Fruit fly (Drosophila melanogaster) whole organism, prepupa: ENCODE data around the gene CG11899.
A peak's percentile ranks its signal among the peaks of the same experiment; 100 is the strongest.

Source experiments
- Blimp-1 ChIP-seq: fragments of 200-800 bp; sonication (Bioruptor generic); optimal IDR thresholded peaks from 3 replicates; lab custom pipeline; 2017; ENCODE audit warnings: missing biosample characterization, missing genetic modification characterization, mild to moderate bottlenecking, moderate library complexity, missing genetic modification reagents
- CG10631 ChIP-seq: fragments of 200-800 bp; sonication (Bioruptor generic); optimal IDR thresholded peaks from 2 replicates; lab custom pipeline; 2016; ENCODE audit warnings: missing biosample characterization, missing genetic modification characterization
- CG11294 ChIP-seq: fragments of 200-800 bp; sonication (Bioruptor generic); IDR thresholded peaks from 2 replicates; pipeline ENCODE4 v1.3.6; 2022; ENCODE audit warnings: missing biosample characterization, missing genetic modification characterization
- CG11902 ChIP-seq: fragments of 200-800 bp; sonication (Bioruptor generic); optimal IDR thresholded peaks from 3 replicates; lab custom pipeline; 2016; ENCODE audit warnings: missing biosample characterization, missing genetic modification characterization
- CG15336 ChIP-seq: fragments of 200-800 bp; sonication (Bioruptor generic); IDR thresholded peaks from 2 replicates; pipeline ENCODE4 v1.3.6; 2022; ENCODE audit warnings: missing biosample characterization, missing genetic modification characterization
- CG1621 ChIP-seq: fragments of 200-800 bp; sonication (Bioruptor generic); optimal IDR thresholded peaks from 3 replicates; lab custom pipeline; 2018; ENCODE audit warnings: missing biosample characterization, mild to moderate bottlenecking, missing genetic modification characterization
- CG3032 ChIP-seq: fragments of 200-800 bp; optimal IDR thresholded peaks from 2 replicates; lab custom pipeline; 2019; ENCODE audit warnings: missing biosample characterization, mild to moderate bottlenecking, missing genetic modification characterization, moderate library complexity
- CG31627 ChIP-seq: fragments of 200-800 bp; sonication (Bioruptor generic); optimal IDR thresholded peaks from 3 replicates; lab custom pipeline; 2016; ENCODE audit warnings: missing biosample characterization, missing genetic modification characterization
- CG34406 ChIP-seq: fragments of 200-800 bp; sonication (Bioruptor generic); optimal IDR thresholded peaks from 3 replicates; lab custom pipeline; 2016; ENCODE audit warnings: missing biosample characterization, missing genetic modification characterization
- CG3919 ChIP-seq: fragments of 200-800 bp; sonication (Bioruptor generic); optimal IDR thresholded peaks from 3 replicates; lab custom pipeline; 2016; ENCODE audit warnings: missing biosample characterization, missing genetic modification characterization
- CG6163 ChIP-seq: fragments of 200-800 bp; sonication (Bioruptor generic); IDR thresholded peaks from 3 replicates; pipeline ENCODE4 v1.3.6; 2022; ENCODE audit warnings: missing biosample characterization, missing genetic modification characterization
- CG6792 ChIP-seq: fragments of 200-800 bp; sonication (Bioruptor generic); optimal IDR thresholded peaks from 3 replicates; lab custom pipeline; 2016; ENCODE audit warnings: missing biosample characterization, missing genetic modification characterization
- CG6808 ChIP-seq: fragments of 200-800 bp; sonication (Bioruptor generic); optimal IDR thresholded peaks from 3 replicates; lab custom pipeline; 2017; ENCODE audit warnings: missing biosample characterization, missing genetic modification characterization, mild to moderate bottlenecking, moderate library complexity, missing genetic modification reagents
- CG6854 ChIP-seq: fragments of 200-800 bp; sonication (Bioruptor generic); optimal IDR thresholded peaks from 2 replicates; lab custom pipeline; 2017; ENCODE audit warnings: missing biosample characterization, mild to moderate bottlenecking, missing genetic modification characterization
- CG8119 ChIP-seq: fragments of 200-800 bp; sonication (Bioruptor generic); IDR thresholded peaks from 3 replicates; pipeline ENCODE4 v1.3.6; 2022; ENCODE audit warnings: missing biosample characterization, missing genetic modification characterization
- Eip75B ChIP-seq: fragments of 200-800 bp; sonication (Bioruptor generic); optimal IDR thresholded peaks from 3 replicates; lab custom pipeline; 2016; ENCODE audit warnings: missing biosample characterization, missing genetic modification characterization
- Eip78C ChIP-seq: fragments of 200-800 bp; sonication (Bioruptor generic); peaks from one replicate; lab custom pipeline; 2016; ENCODE audit warnings: missing biosample characterization, missing genetic modification characterization
- Eip93F ChIP-seq: fragments of 200-800 bp; sonication (Bioruptor generic); optimal IDR thresholded peaks from 2 replicates; lab custom pipeline; 2016; ENCODE audit warnings: missing biosample characterization, mild to moderate bottlenecking, missing genetic modification characterization
- Ets21C ChIP-seq: fragments of 200-800 bp; sonication (Bioruptor generic); optimal IDR thresholded peaks from 3 replicates; lab custom pipeline; 2016; ENCODE audit warnings: missing biosample characterization, missing genetic modification characterization
- Ets96B ChIP-seq: fragments of 200-800 bp; optimal IDR thresholded peaks from 2 replicates; lab custom pipeline; 2019; ENCODE audit warnings: missing biosample characterization, mild to moderate bottlenecking, missing genetic modification characterization, moderate library complexity
- Hr38 ChIP-seq: sonication (Bioruptor generic); optimal IDR thresholded peaks from 2 replicates; lab custom pipeline; 2016; ENCODE audit warnings: missing biosample characterization, missing genetic modification characterization
- Hr4 ChIP-seq: fragments of 200-800 bp; sonication (Bioruptor generic); optimal IDR thresholded peaks from 3 replicates; lab custom pipeline; 2016; ENCODE audit warnings: missing biosample characterization, missing genetic modification characterization
- Lpt ChIP-seq: fragments of 200-800 bp; sonication (Bioruptor generic); optimal IDR thresholded peaks from 3 replicates; lab custom pipeline; 2016; ENCODE audit warnings: missing biosample characterization, missing genetic modification characterization
- Met ChIP-seq: fragments of 200-800 bp; sonication (Bioruptor generic); optimal IDR thresholded peaks from 3 replicates; lab custom pipeline; 2016; ENCODE audit warnings: missing biosample characterization, missing genetic modification characterization
- OdsH ChIP-seq: fragments of 200-800 bp; sonication (Bioruptor generic); optimal IDR thresholded peaks from 3 replicates; lab custom pipeline; 2016; ENCODE audit warnings: missing biosample characterization, missing genetic modification characterization
- Sox102F ChIP-seq: fragments of 200-800 bp; sonication (Bioruptor generic); optimal IDR thresholded peaks from 2 replicates; lab custom pipeline; 2016; ENCODE audit warnings: missing biosample characterization, mild to moderate bottlenecking, missing genetic modification characterization
- Sox14 ChIP-seq: fragments of 200-800 bp; sonication (Bioruptor generic); optimal IDR thresholded peaks from 3 replicates; lab custom pipeline; 2016; ENCODE audit warnings: missing biosample characterization, missing genetic modification characterization
- Sox15 ChIP-seq: fragments of 200-800 bp; sonication (Bioruptor generic); optimal IDR thresholded peaks from 3 replicates; lab custom pipeline; 2016; ENCODE audit warnings: missing biosample characterization, missing genetic modification characterization
- dac ChIP-seq: fragments of 200-800 bp; sonication (Bioruptor generic); optimal IDR thresholded peaks from 2 replicates; lab custom pipeline; 2017; ENCODE audit warnings: missing biosample characterization, mild to moderate bottlenecking, missing genetic modification characterization
- dsx ChIP-seq: fragments of 200-800 bp; optimal IDR thresholded peaks from 3 replicates; lab custom pipeline; 2019; ENCODE audit warnings: missing biosample characterization, mild to moderate bottlenecking, missing genetic modification characterization, moderate library complexity; ENCODE audit not compliant: poor library complexity, severe bottlenecking
- esn ChIP-seq: fragments of 200-800 bp; sonication (Bioruptor generic); optimal IDR thresholded peaks from 2 replicates; lab custom pipeline; 2016; ENCODE audit warnings: missing biosample characterization, mild to moderate bottlenecking, missing genetic modification characterization, moderate library complexity
- fkh ChIP-seq: fragments of 200-800 bp; sonication (Bioruptor generic); optimal IDR thresholded peaks from 3 replicates; lab custom pipeline; 2017; ENCODE audit warnings: missing biosample characterization, mild to moderate bottlenecking, missing genetic modification characterization, moderate library complexity
- lz ChIP-seq: fragments of 200-800 bp; sonication (Bioruptor generic); optimal IDR thresholded peaks from 3 replicates; lab custom pipeline; 2016; ENCODE audit warnings: missing biosample characterization, missing genetic modification characterization
- net ChIP-seq: fragments of 200-800 bp; sonication (Bioruptor generic); optimal IDR thresholded peaks from 3 replicates; lab custom pipeline; 2016; ENCODE audit warnings: missing biosample characterization, missing genetic modification characterization
- salr ChIP-seq, 2 experiments: fragments of 200-800 bp; sonication (Bioruptor generic); optimal IDR thresholded peaks; 3 replicates each; lab custom pipeline; 2016 to 2018; ENCODE audit warnings: missing biosample characterization in 2 of 2, missing genetic modification characterization in 2 of 2, mild to moderate bottlenecking in 1 of 2
- ss ChIP-seq, 2 experiments: fragments of 200-800 bp; sonication (Bioruptor generic); optimal IDR thresholded peaks; 2 replicates in 1 of 2; 3 replicates in 1 of 2; lab custom pipeline; 2017 to 2018; ENCODE audit warnings: mild to moderate bottlenecking in 2 of 2, missing biosample characterization in 2 of 2, missing genetic modification characterization in 2 of 2, moderate library complexity in 1 of 2
- svp ChIP-seq: fragments of 200-800 bp; sonication (Bioruptor generic); peaks from one replicate; lab custom pipeline; 2016; ENCODE audit warnings: missing biosample characterization, missing genetic modification characterization
- topi ChIP-seq: fragments of 200-800 bp; sonication (Bioruptor generic); optimal IDR thresholded peaks from 3 replicates; lab custom pipeline; 2016; ENCODE audit warnings: missing biosample characterization, missing genetic modification characterization
- vri ChIP-seq: fragments of 200-800 bp; sonication (Bioruptor generic); optimal IDR thresholded peaks from 3 replicates; lab custom pipeline; 2016; ENCODE audit warnings: missing biosample characterization, mild to moderate bottlenecking, missing genetic modification characterization

CG11899 gene

dm6 chr3R:29196967-29197611, 3.2 kb upstream of the CG11899 start, which contains the start of gene CG14515 (continued):
- TF ChIP-seq dsx, result no peak
- TF ChIP-seq CG1621 (tag; lab: Kevin White, UChicago), result no peak
- no peak for TF ChIP-seq CG11902 (GFP tag; lab: Kevin White, UChicago)

dm6 chr3R:29198299-29198698, 2.0 kb upstream of the CG11899 start:
- TF ChIP-seq CG6808 (no peak), Blimp-1 (GFP tag; lab: Kevin White, UChicago) (no peak), Sox14 (no peak), Lpt (GFP tag; lab: Kevin White, UChicago) (no peak), CG10631 (GFP tag; lab: Kevin White, UChicago) (no peak), net (GFP tag; lab: Kevin White, UChicago) (no peak), Hr38 (GFP tag; lab: Kevin White, UChicago) (no peak), Hr4 (GFP tag; lab: Kevin White, UChicago) (no peak), CG34406 (GFP tag; lab: Kevin White, UChicago) (no peak)

dm6 chr3R:29202418-29202817, 2.2 kb downstream of the CG11899 start, which contains the start of gene Mesh1:
Mesh1 (minus strand) TSS chr3R:29202525.
- TF ChIP-seq vri, result no peak
- TF ChIP-seq Sox15 (GFP tag; lab: Kevin White, UChicago), result no peak
- TF ChIP-seq CG3919 (GFP tag; lab: Kevin White, UChicago), result no peak
- TF ChIP-seq Eip93F, result no peak
- TF ChIP-seq OdsH (GFP tag; lab: Kevin White, UChicago), result no peak
- TF ChIP-seq CG31627 (GFP tag; lab: Kevin White, UChicago), result no peak
- peak; percentile 13 for TF ChIP-seq fkh

- no peak for TF ChIP-seq OdsH (GFP tag; lab: Kevin White, UChicago)
- no peak for TF ChIP-seq Lpt (GFP tag; lab: Kevin White, UChicago)
- TF ChIP-seq CG3919 (GFP tag; lab: Kevin White, UChicago), result no peak
- TF ChIP-seq CG6808, result no peak
- TF ChIP-seq CG15336 (GFP tag; lab: Robert Waterston, UW), result no peak
- no peak for TF ChIP-seq CG6854 (GFP tag; lab: Kevin White, UChicago)
These were observed 3.8 kb downstream of the CG11899 start, which contains the start of gene Cyt-c1L for dm6 chr3R:29204033-29204432. Cyt-c1L (minus strand) TSS chr3R:29204133.

- peak; percentile 63 for TF ChIP-seq OdsH (GFP tag; lab: Kevin White, UChicago)
- peak; percentile 52 for TF ChIP-seq CG10631 (GFP tag; lab: Kevin White, UChicago)
- no peak for TF ChIP-seq topi
- no peak for TF ChIP-seq CG11902 (GFP tag; lab: Kevin White, UChicago)
- peak; percentile 71 for TF ChIP-seq net (GFP tag; lab: Kevin White, UChicago)
- TF ChIP-seq CG3032 (tag; lab: Kevin White, UChicago), result peak; percentile 55
- TF ChIP-seq ss (GFP tag; optimal IDR thresholded peaks at IDR 0.05; lab: Kevin White, UChicago), result peak in 1 of 2 experiments; percentile 35
- peak; percentile 12 for TF ChIP-seq CG1621 (tag; lab: Kevin White, UChicago)
- no peak for TF ChIP-seq vri
- TF ChIP-seq Lpt (GFP tag; lab: Kevin White, UChicago), result peak; percentile 46
- peak; percentile 34 for TF ChIP-seq lz (GFP tag; lab: Kevin White, UChicago)
- TF ChIP-seq svp (GFP tag; lab: Kevin White, UChicago), result no peak
- TF ChIP-seq CG8119 (GFP tag; lab: Robert Waterston, UW), result peak; percentile 77
- TF ChIP-seq esn (GFP tag; lab: Kevin White, UChicago), result no peak
- no peak for TF ChIP-seq Met
- TF ChIP-seq Hr4 (GFP tag; lab: Kevin White, UChicago), result peak; percentile 85
- TF ChIP-seq CG6854 (GFP tag; lab: Kevin White, UChicago), result no peak
- peak; percentile 68 for TF ChIP-seq dac (GFP tag; lab: Kevin White, UChicago)
- TF ChIP-seq CG11294 (GFP tag; lab: Robert Waterston, UW), result no peak
- TF ChIP-seq CG6808, result peak; percentile 50
- TF ChIP-seq salr (GFP tag; optimal IDR thresholded peaks at IDR 0.05; lab: Kevin White, UChicago), result peak in 1 of 2 experiments; percentile 58
- no peak for TF ChIP-seq Sox102F (GFP tag; lab: Kevin White, UChicago)
- TF ChIP-seq CG6163 (GFP tag; lab: Robert Waterston, UW), result peak; percentile 48; the same call in 1 of the 3 replicates
- peak; percentile 27 for TF ChIP-seq Sox14
- TF ChIP-seq Ets21C, result no peak
- peak; percentile 89 for TF ChIP-seq Eip78C (GFP tag; lab: Kevin White, UChicago)
- TF ChIP-seq Ets96B (tag; lab: Kevin White, UChicago), result peak; percentile 47
- TF ChIP-seq CG6792 (GFP tag; lab: Kevin White, UChicago), result peak; percentile 26
- peak; percentile 24 for TF ChIP-seq Eip75B
These were observed 4.6 kb downstream of the CG11899 start for dm6 chr3R:29204612-29205480.
